Fruit fly (Drosophila melanogaster): ENCODE results near the gene CG7330.

Gene CG7330

dm6 chr3L:18114038-18114926 lies 34.4 kb upstream of the CG7330 start (continued):
- TF ChIP-seq ap (GFP tag; IDR thresholded peaks at IDR 0.05) (peak; percentile 14; the same call in 1 of the 2 replicates), C15 (GFP tag; IDR thresholded peaks at IDR 0.05) (0 out of 3 replicates have a peak, but pooled peaks have one; percentile 33), Fer3 (tag; optimal IDR thresholded peaks at IDR 0.05) (peak; percentile 30), caup (GFP tag; optimal IDR thresholded peaks at IDR 0.05; ENCODE audit: severe bottlenecking) (peak; percentile 75), CG4707 (GFP tag; optimal IDR thresholded peaks at IDR 0.05) (peak; percentile 35), MTF-1 (GFP tag; optimal IDR thresholded peaks at IDR 0.05; ENCODE audit: borderline replicate concordance) (peak; percentile 55), tap (tag; optimal IDR thresholded peaks at IDR 0.05) (peak; percentile 61), CG32532 (GFP tag; IDR thresholded peaks at IDR 0.05) (peak; percentile 77), CG30403 (GFP tag; optimal IDR thresholded peaks at IDR 0.05) (peak; percentile 21), Abd-B (GFP tag; optimal IDR thresholded peaks at IDR 0.05) (peak; percentile 23), Rfx (GFP tag; IDR thresholded peaks at IDR 0.05) (peak; percentile 79), CG2199 (GFP tag; IDR thresholded peaks at IDR 0.05) (peak; percentile 83; the same call in 2 of the 3 replicates), CG14014 (GFP tag; IDR thresholded peaks at IDR 0.05) (peak; percentile 58; the same call in 1 of the 2 replicates), ranshi (GFP tag; IDR thresholded peaks at IDR 0.05) (peak; percentile 9; the same call in 1 of the 2 replicates), zf30C (GFP tag; optimal IDR thresholded peaks at IDR 0.05) (peak; percentile 38), gcm2 (GFP tag; optimal IDR thresholded peaks at IDR 0.05) (no peak), CG4730 (GFP tag; IDR thresholded peaks at IDR 0.05) (peak; percentile 39; the same call in 1 of the 2 replicates), ato (GFP tag; IDR thresholded peaks at IDR 0.05; ENCODE audit: partially characterized antibody) (0 out of 2 replicates have a peak, but pooled peaks have one; percentile 33), chif (GFP tag; optimal IDR thresholded peaks at IDR 0.05) (peak in 1 of 2 experiments; percentile 27), CG5180 (GFP tag; optimal IDR thresholded peaks at IDR 0.05) (peak; percentile 43), CG17359 (tag; optimal IDR thresholded peaks at IDR 0.05) (peak; percentile 30), CG10959 (GFP tag; IDR thresholded peaks at IDR 0.05) (0 out of 2 replicates have a peak, but pooled peaks have one; percentile 40), CkIIα-i1 (GFP tag; IDR thresholded peaks at IDR 0.05) (no peak), sens (GFP tag) (peak; percentile 85), CG9797 (GFP tag; optimal IDR thresholded peaks at IDR 0.05) (no peak), Xrp1 (GFP tag; IDR thresholded peaks at IDR 0.05) (peak; percentile 34; the same call in 1 of the 2 replicates), jigr1 (GFP tag; IDR thresholded peaks at IDR 0.05) (no peak), CG14050 (GFP tag; IDR thresholded peaks at IDR 0.05) (peak; percentile 15; the same call in 1 of the 3 replicates), luna (GFP tag; optimal IDR thresholded peaks at IDR 0.05) (peak; percentile 30), Pdp1 (GFP tag; optimal IDR thresholded peaks at IDR 0.05) (peak; percentile 24 to 84), CG1233 (GFP tag; optimal IDR thresholded peaks at IDR 0.05) (peak; percentile 49), CG3281 (GFP tag; optimal IDR thresholded peaks at IDR 0.05) (peak; percentile 35), CG11247 (GFP tag; IDR thresholded peaks at IDR 0.05) (peak; percentile 69), CG3995 (GFP tag; optimal IDR thresholded peaks at IDR 0.05) (no peak), CG6791 (GFP tag; IDR thresholded peaks at IDR 0.05; ENCODE audit: partially characterized antibody) (no peak), ttk (GFP tag; IDR thresholded peaks at IDR 0.05) (peak; percentile 55; the same call in 1 of the 2 replicates), CG31365 (tag; optimal IDR thresholded peaks at IDR 0.05) (peak; percentile 61), CG5953 (GFP tag; IDR thresholded peaks at IDR 0.05) (peak; percentile 62; the same call in 1 of the 2 replicates), Opbp (GFP tag; IDR thresholded peaks at IDR 0.05; ENCODE audit: partially characterized antibody) (0 out of 3 replicates have a peak, but pooled peaks have one; percentile 21), CG2116 (GFP tag; optimal IDR thresholded peaks at IDR 0.05) (peak; percentile 20), CG11696 (GFP tag; IDR thresholded peaks at IDR 0.05) (no peak), CG2120 (GFP tag; optimal IDR thresholded peaks at IDR 0.05) (peak; percentile 20), wek (GFP tag; optimal IDR thresholded peaks at IDR 0.05) (peak; percentile 41), CG1647 (GFP tag; optimal IDR thresholded peaks at IDR 0.05) (no peak), CG18599 (GFP tag; optimal IDR thresholded peaks at IDR 0.05) (peak; percentile 79), Hsf (GFP tag; optimal IDR thresholded peaks at IDR 0.05) (peak; percentile 28), ftz-f1 (GFP tag; optimal IDR thresholded peaks at IDR 0.05) (peak; percentile 61)

Measured in whole organism, embryonic.